Worm (Caenorhabditis elegans) whole organism, L1 larva: ENCODE data around the gene srh-190.

Experiments used
- C04F5.9 ChIP-seq: sonication (generic microtip); optimal IDR thresholded peaks from 2 replicates; lab custom pipeline; 2016; ENCODE audit warnings: missing genetic modification characterization, missing compliant biosample characterization
- C16A3.4 ChIP-seq: fragments of 150-350 bp; optimal IDR thresholded peaks from 2 replicates; lab custom pipeline; 2014; ENCODE audit warnings: missing biosample characterization, missing genetic modification characterization
- C34B4.2 ChIP-seq: sonication (generic microtip); optimal IDR thresholded peaks from 2 replicates; lab custom pipeline; 2017; ENCODE audit warnings: mild to moderate bottlenecking, missing genetic modification characterization, missing compliant biosample characterization
- Y116A8C.19 ChIP-seq: sonication (generic microtip); optimal IDR thresholded peaks from 2 replicates; lab custom pipeline; 2016; ENCODE audit warnings: missing compliant biosample characterization, missing genetic modification characterization, borderline replicate concordance
- aha-1 ChIP-seq: fragments of 150-350 bp; optimal IDR thresholded peaks from 2 replicates; lab custom pipeline; 2014; ENCODE audit warnings: missing biosample characterization, missing genetic modification characterization
- alr-1 ChIP-seq: fragments of 200-800 bp; sonication (Bioruptor generic); optimal IDR thresholded peaks from 2 replicates; lab custom pipeline; 2018; ENCODE audit warnings: borderline replicate concordance, mild to moderate bottlenecking, missing genetic modification characterization, missing compliant biosample characterization
- aly-2 ChIP-seq: fragments of 150-350 bp; optimal IDR thresholded peaks from 2 replicates; lab custom pipeline; 2014; ENCODE audit warnings: missing biosample characterization, missing genetic modification characterization
- ama-1 ChIP-seq: fragments of 150-350 bp; optimal IDR thresholded peaks from 2 replicates; lab custom pipeline; 2014
- ceh-63 ChIP-seq: fragments of 200-800 bp; sonication (Bioruptor generic); optimal IDR thresholded peaks from 2 replicates; lab custom pipeline; 2018; ENCODE audit warnings: mild to moderate bottlenecking, missing genetic modification characterization, missing compliant biosample characterization
- ceh-8 ChIP-seq: fragments of 200-800 bp; sonication (Bioruptor generic); optimal IDR thresholded peaks from 2 replicates; lab custom pipeline; 2018; ENCODE audit warnings: mild to moderate bottlenecking, missing genetic modification characterization, moderate library complexity, missing compliant biosample characterization
- ceh-90 ChIP-seq: sonication (generic microtip); optimal IDR thresholded peaks from 2 replicates; lab custom pipeline; 2016; ENCODE audit warnings: missing genetic modification characterization, missing compliant biosample characterization
- ces-1 ChIP-seq: fragments of 150-350 bp; optimal IDR thresholded peaks from 2 replicates; lab custom pipeline; 2014; ENCODE audit warnings: missing biosample characterization, missing genetic modification reagents, missing genetic modification characterization
- efl-1 ChIP-seq, 4 experiments: fragments of 150-350 bp; optimal IDR thresholded peaks in 3 of 4; peaks in 1 of 4; 1 replicate in 1 of 4; 2 replicates in 3 of 4; lab custom pipeline; 2014; ENCODE audit warnings: missing biosample characterization in 2 of 4, missing genetic modification characterization in 2 of 4, missing genetic modification reagents in 2 of 4
- egl-27 ChIP-seq, 2 experiments: fragments of 150-350 bp in 1 of 2; sonication (generic microtip); optimal IDR thresholded peaks; 3 replicates each; lab custom pipeline; 2017 to 2018; ENCODE audit warnings: missing biosample characterization in 2 of 2, missing genetic modification characterization in 2 of 2, missing genetic modification reagents in 2 of 2
- elt-2 ChIP-seq: sonication (generic microtip); optimal IDR thresholded peaks from 2 replicates; lab custom pipeline; 2016; ENCODE audit warnings: missing genetic modification characterization, mild to moderate bottlenecking, inconsistent platforms, missing compliant biosample characterization, missing genetic modification reagents
- elt-3 ChIP-seq, 6 experiments: fragments of 150-350 bp in 1 of 6; sonication (generic microtip); optimal IDR thresholded peaks; 2 replicates each; lab custom pipeline; 2017 to 2018; ENCODE audit warnings: missing biosample characterization in 6 of 6, missing genetic modification characterization in 6 of 6, inconsistent platforms in 1 of 6
- ets-5 ChIP-seq: fragments of 200-800 bp; sonication (Bioruptor generic); IDR thresholded peaks from 2 replicates; pipeline ENCODE4 v1.3.6; 2022; ENCODE audit warnings: missing genetic modification characterization, missing compliant biosample characterization
- fkh-4 ChIP-seq: sonication (generic microtip); optimal IDR thresholded peaks from 2 replicates; lab custom pipeline; 2016; ENCODE audit warnings: missing compliant biosample characterization, missing genetic modification characterization, borderline replicate concordance
- grh-1 ChIP-seq: fragments of 200-800 bp; sonication (Bioruptor generic); IDR thresholded peaks from 2 replicates; pipeline ENCODE4 v1.3.6; 2022; ENCODE audit warnings: missing genetic modification reagents, missing genetic modification characterization, missing compliant biosample characterization
- hlh-4 ChIP-seq: sonication (generic microtip); optimal IDR thresholded peaks from 2 replicates; lab custom pipeline; 2016; ENCODE audit warnings: mild to moderate bottlenecking, missing genetic modification characterization, missing compliant biosample characterization
- hpl-2 ChIP-seq: fragments of 150-350 bp; optimal IDR thresholded peaks from 2 replicates; lab custom pipeline; 2014; ENCODE audit warnings: missing biosample characterization, missing genetic modification reagents, missing genetic modification characterization
- isw-1 ChIP-seq: fragments of 200-800 bp; sonication (Bioruptor generic); IDR thresholded peaks from 2 replicates; pipeline ENCODE4 v1.3.6; 2022; ENCODE audit warnings: missing genetic modification characterization, missing compliant biosample characterization
- lin-13 ChIP-seq: fragments of 150-350 bp; optimal IDR thresholded peaks from 2 replicates; lab custom pipeline; 2014; ENCODE audit warnings: missing biosample characterization, missing genetic modification reagents, missing genetic modification characterization
- lin-14 ChIP-seq: fragments of 200-800 bp; sonication (Bioruptor generic); optimal IDR thresholded peaks from 2 replicates; lab custom pipeline; 2018; ENCODE audit warnings: mild to moderate bottlenecking, missing genetic modification characterization, moderate library complexity, missing compliant biosample characterization
- lin-15B ChIP-seq: fragments of 150-350 bp; sonication (generic microtip); optimal IDR thresholded peaks from 3 replicates; lab custom pipeline; 2014; ENCODE audit warnings: missing biosample characterization, missing genetic modification characterization
- mep-1 ChIP-seq: fragments of 150-350 bp; optimal IDR thresholded peaks from 2 replicates; lab custom pipeline; 2014; ENCODE audit warnings: missing biosample characterization, missing genetic modification characterization
- nhr-12 ChIP-seq: sonication (generic microtip); optimal IDR thresholded peaks from 2 replicates; lab custom pipeline; 2017; ENCODE audit warnings: missing biosample characterization, missing genetic modification characterization
- nhr-20 ChIP-seq: sonication (generic microtip); optimal IDR thresholded peaks from 2 replicates; lab custom pipeline; 2016; ENCODE audit warnings: mild to moderate bottlenecking, missing genetic modification characterization, missing compliant biosample characterization
- nhr-237 ChIP-seq: fragments of 150-350 bp; optimal IDR thresholded peaks from 2 replicates; lab custom pipeline; 2014; ENCODE audit warnings: missing biosample characterization, missing genetic modification characterization
- nhr-28 ChIP-seq: fragments of 150-350 bp; optimal IDR thresholded peaks from 2 replicates; lab custom pipeline; 2014; ENCODE audit warnings: missing biosample characterization, missing genetic modification characterization
- nhr-47 ChIP-seq: sonication (generic microtip); optimal IDR thresholded peaks from 2 replicates; lab custom pipeline; 2016; ENCODE audit warnings: mild to moderate bottlenecking, missing genetic modification characterization, moderate library complexity, missing compliant biosample characterization
- nhr-71 ChIP-seq: sonication (generic microtip); optimal IDR thresholded peaks from 2 replicates; lab custom pipeline; 2016; ENCODE audit warnings: mild to moderate bottlenecking, missing genetic modification characterization, moderate library complexity, missing compliant biosample characterization
- nhr-85 ChIP-seq: sonication (generic microtip); peaks from one replicate; lab custom pipeline; 2016; ENCODE audit warnings: missing genetic modification characterization, inconsistent platforms, missing compliant biosample characterization
- pqm-1 ChIP-seq: sonication (generic microtip); optimal IDR thresholded peaks from 3 replicates; lab custom pipeline; 2017; ENCODE audit warnings: missing biosample characterization, missing genetic modification characterization
- rnt-1 ChIP-seq: sonication (generic microtip); optimal IDR thresholded peaks from 2 replicates; lab custom pipeline; 2016; ENCODE audit warnings: mild to moderate bottlenecking, missing genetic modification characterization, moderate library complexity, missing compliant biosample characterization
- snpc-4 ChIP-seq: fragments of 150-350 bp; optimal IDR thresholded peaks from 2 replicates; lab custom pipeline; 2014; ENCODE audit warnings: missing biosample characterization, missing genetic modification characterization
- swsn-7 ChIP-seq: sonication (generic microtip); optimal IDR thresholded peaks from 2 replicates; lab custom pipeline; 2016; ENCODE audit warnings: missing genetic modification characterization, missing compliant biosample characterization
- unc-130 ChIP-seq: fragments of 150-350 bp; optimal IDR thresholded peaks from 2 replicates; lab custom pipeline; 2017; ENCODE audit warnings: missing biosample characterization, missing genetic modification characterization, inconsistent platforms
- unc-62 ChIP-seq: fragments of 150-350 bp; optimal IDR thresholded peaks from 2 replicates; lab custom pipeline; 2014; ENCODE audit warnings: missing biosample characterization, missing genetic modification reagents, missing genetic modification characterization
- unc-86 ChIP-seq: sonication (generic microtip); optimal IDR thresholded peaks from 2 replicates; lab custom pipeline; 2016; ENCODE audit warnings: missing genetic modification characterization, missing compliant biosample characterization
- unc-98 ChIP-seq: fragments of 200-800 bp; sonication (Bioruptor generic); IDR thresholded peaks from 2 replicates; pipeline ENCODE4 v1.3.6; 2022; ENCODE audit warnings: missing genetic modification characterization, missing compliant biosample characterization
- vab-15 ChIP-seq: sonication (generic microtip); optimal IDR thresholded peaks from 2 replicates; lab custom pipeline; 2017; ENCODE audit warnings: missing genotype, mild to moderate bottlenecking, missing genetic modification characterization, missing compliant biosample characterization
- zag-1 ChIP-seq: fragments of 150-350 bp; optimal IDR thresholded peaks from 2 replicates; lab custom pipeline; 2014; ENCODE audit warnings: missing biosample characterization, missing genetic modification characterization

Gene srh-190

DNA sequence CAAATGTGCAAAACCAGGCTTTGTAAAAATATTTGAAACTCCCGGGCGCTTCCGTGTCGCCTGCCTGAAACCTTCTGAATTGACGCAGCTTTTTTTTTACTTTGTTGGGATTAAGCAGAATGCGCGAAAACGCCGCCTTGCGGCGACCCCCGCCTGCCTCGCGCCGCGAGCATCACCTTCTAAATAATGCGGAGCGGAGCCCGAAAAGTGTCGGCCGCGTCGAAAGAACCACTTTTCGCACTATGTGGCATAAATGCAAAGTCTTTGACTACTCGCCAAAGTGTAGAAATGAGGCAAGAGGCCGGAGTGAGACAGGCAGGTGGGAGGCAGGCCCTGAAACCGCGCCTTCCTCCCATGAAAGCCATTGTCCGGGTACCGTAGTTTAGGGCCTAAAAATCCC is 10.2 kb downstream of the srh-190 start:
- TF ChIP-seq ceh-90 (tag; lab: Kevin White, UChicago) (no peak), snpc-4 (no peak), hlh-4 (tag; lab: Kevin White, UChicago) (no peak), nhr-28 (no peak), lin-13 (no peak), elt-3 (tag; optimal IDR thresholded peaks at IDR 0.05; lab: Kevin White, UChicago) (no peak), aha-1 (no peak), nhr-12 (tag; lab: Kevin White, UChicago) (no peak), zag-1 (tag; lab: Kevin White, UChicago) (no peak), nhr-85 (no peak), C16A3.4 (tag; lab: Kevin White, UChicago) (no peak), unc-98 (GFP tag; lab: Robert Waterston, UW) (no peak), swsn-7 (tag; lab: Kevin White, UChicago) (no peak), unc-62 (GFP tag; lab: Kevin White, UChicago) (no peak), nhr-237 (tag; lab: Kevin White, UChicago) (no peak), nhr-71 (tag; lab: Kevin White, UChicago) (no peak), elt-2 (tag; lab: Kevin White, UChicago) (no peak)

- TF ChIP-seq Y116A8C.19 (tag; lab: Kevin White, UChicago) (no peak), egl-27 (tag; optimal IDR thresholded peaks at IDR 0.05; lab: Kevin White, UChicago) (no peak), ets-5 (GFP tag; lab: Robert Waterston, UW) (no peak), fkh-4 (tag; lab: Kevin White, UChicago) (no peak), lin-13 (no peak), ceh-8 (no peak), aly-2 (tag; lab: Kevin White, UChicago) (no peak), hlh-4 (tag; lab: Kevin White, UChicago) (no peak), C34B4.2 (tag; lab: Kevin White, UChicago) (no peak), ama-1 (lab: Kevin White, UChicago) (no peak), ceh-63 (GFP tag; lab: Kevin White, UChicago) (no peak), unc-130 (tag; lab: Kevin White, UChicago) (no peak), unc-62 (GFP tag; lab: Kevin White, UChicago) (no peak), ceh-90 (tag; lab: Kevin White, UChicago) (no peak), unc-86 (tag; lab: Kevin White, UChicago) (no peak), zag-1 (tag; lab: Kevin White, UChicago) (no peak), hpl-2 (GFP tag; lab: Kevin White, UChicago) (no peak)
Measured at ce11 chrV:3916480-3916879, 13.6 kb downstream of the srh-190 start, which contains the start of gene srx-67. Gene srx-67 (plus strand): TSS chrV:3916780.

DNA sequence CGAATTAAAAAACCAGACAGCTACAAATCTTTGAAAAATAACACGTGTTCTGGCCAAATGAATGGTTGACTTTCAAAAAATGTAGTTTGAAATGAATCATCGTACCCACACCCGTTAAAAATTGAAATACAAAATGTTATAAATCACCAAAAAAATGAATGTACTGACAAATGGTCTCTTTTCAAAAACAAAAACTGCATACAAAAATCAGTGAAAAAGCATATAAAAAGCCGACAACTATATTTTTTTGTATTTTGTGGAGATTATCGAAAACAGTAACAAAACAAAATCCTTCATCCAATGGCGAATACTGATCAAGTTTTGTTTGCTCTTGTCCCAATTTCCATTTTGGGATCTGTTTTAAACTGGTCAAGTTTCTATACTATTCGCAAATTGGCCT is 16.4 kb downstream of the srh-190 start, which contains the start of gene srx-66:
Gene srx-66, plus strand, starts transcription at position 301 of the 400 bp plus-strand sequence.
- TF ChIP-seq rnt-1 (tag; lab: Kevin White, UChicago) (no peak), ceh-63 (GFP tag; lab: Kevin White, UChicago) (no peak)

- TF ChIP-seq elt-3 (tag; optimal IDR thresholded peaks at IDR 0.05; lab: Kevin White, UChicago) (no peak), efl-1 (optimal IDR thresholded peaks at IDR 0.05; lab: Kevin White, UChicago) (no peak), efl-1 (GFP tag; optimal IDR thresholded peaks at IDR 0.05 in 1 of 2; lab: Kevin White, UChicago) (peak in 1 of 2 experiments; percentile 36)
Measured at ce11 chrV:3921635-3922034, 18.7 kb downstream of the srh-190 start, which contains the start of gene srx-65. Gene srx-65 (plus strand): TSS chrV:3921935.

DNA sequence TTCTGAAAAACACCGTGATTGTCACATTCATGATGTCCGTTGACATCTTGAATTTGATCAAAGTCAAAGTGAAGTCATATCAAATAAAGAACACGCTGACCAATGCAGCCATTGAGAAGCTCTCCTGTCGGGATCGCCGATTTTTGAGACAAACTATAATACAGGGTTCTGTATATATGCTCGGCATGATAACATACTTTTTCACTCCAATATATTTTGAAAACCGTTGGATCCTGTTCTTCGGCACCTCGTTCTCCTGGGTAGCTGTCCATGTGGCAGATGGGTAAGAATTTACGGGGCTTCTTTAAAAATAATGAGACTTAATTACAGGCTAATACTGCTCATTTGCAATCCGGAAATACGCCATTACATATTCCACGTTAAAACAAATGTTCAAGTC is 19.6 kb downstream of the srh-190 start:
- TF ChIP-seq isw-1 (GFP tag; lab: Robert Waterston, UW) (no peak), ets-5 (GFP tag; lab: Robert Waterston, UW) (no peak), C04F5.9 (tag; lab: Kevin White, UChicago) (no peak), grh-1 (GFP tag; lab: Robert Waterston, UW) (no peak), pqm-1 (tag; lab: Kevin White, UChicago) (no peak), unc-130 (tag; lab: Kevin White, UChicago) (no peak), nhr-20 (tag; lab: Kevin White, UChicago) (no peak), alr-1 (tag; lab: Kevin White, UChicago) (no peak), ces-1 (no peak), mep-1 (tag; lab: Kevin White, UChicago) (no peak), Y116A8C.19 (tag; lab: Kevin White, UChicago) (no peak), lin-15B (tag; lab: Kevin White, UChicago) (no peak), nhr-28 (no peak), vab-15 (tag; lab: Kevin White, UChicago) (no peak), nhr-47 (tag; lab: Kevin White, UChicago) (no peak), ceh-63 (GFP tag; lab: Kevin White, UChicago) (no peak), lin-14 (no peak), lin-13 (no peak)
